Fruit fly (Drosophila melanogaster): ENCODE data around the gene noi.

- no peak for TF ChIP-seq toe (GFP tag; optimal IDR thresholded peaks at IDR 0.05)
- TF ChIP-seq CG11617 (GFP tag; optimal IDR thresholded peaks at IDR 0.05), result no peak
- no peak for TF ChIP-seq Crg-1 (GFP tag; optimal IDR thresholded peaks at IDR 0.05)
Observed at dm6 chr3R:5610656-5611055, 19.4 kb upstream of the noi start.
